Worm (Caenorhabditis elegans): Measurements from ENCODE around the gene M142.8.

ce11 chrIII:10930850-10931249, 2.6 kb upstream of the M142.8 start, which contains the start of gene M142.5:
- TF ChIP-seq nhr-90 (tag; optimal IDR thresholded peaks at IDR 0.05) (no peak), sea-2 (GFP tag; IDR thresholded peaks at IDR 0.05) (no peak), efl-1 (GFP tag; optimal IDR thresholded peaks at IDR 0.05) (peak; percentile 10), unc-62 (GFP tag; optimal IDR thresholded peaks at IDR 0.05) (no peak), tbp1 (GFP tag; optimal IDR thresholded peaks at IDR 0.05) (no peak), ZK185.1 (tag; optimal IDR thresholded peaks at IDR 0.05; ENCODE audit: poor library complexity, severe bottlenecking) (no peak), dpl-1 (GFP tag; optimal IDR thresholded peaks at IDR 0.05) (no peak), C06A6.2 (GFP tag; conservative IDR thresholded peaks at IDR 0.05) (no peak), mcd-1 (GFP tag; IDR thresholded peaks at IDR 0.05) (peak; percentile 87), die-1 (tag; optimal IDR thresholded peaks at IDR 0.05) (no peak), xnd-1 (tag; optimal IDR thresholded peaks at IDR 0.05) (no peak), F49E8.2 (tag; optimal IDR thresholded peaks at IDR 0.05; ENCODE audit: insufficient read depth) (no peak), nhr-120 (GFP tag; IDR thresholded peaks at IDR 0.05) (no peak)

Data from whole organism, young adult.